Worm (Caenorhabditis elegans): Measurements from ENCODE around the gene F52G3.1.
A peak's percentile ranks its signal among the peaks of the same experiment; 100 is the strongest.

- TF ChIP-seq B0261.1 (tag; optimal IDR thresholded peaks at IDR 0.05) = peak; percentile 28
- no peak for TF ChIP-seq madf-8 (GFP tag; conservative IDR thresholded peaks at IDR 0.05)
- peak; percentile 87 for TF ChIP-seq mel-28 (tag; optimal IDR thresholded peaks at IDR 0.05; ENCODE audit: borderline replicate concordance)
- 0 out of 2 replicates have a peak, but pooled peaks have one; percentile 19 for TF ChIP-seq ztf-6 (GFP tag; IDR thresholded peaks at IDR 0.05)
- peak; percentile 27 for TF ChIP-seq akir-1 (GFP tag; optimal IDR thresholded peaks at IDR 0.05)
- TF ChIP-seq ama-1 (optimal IDR thresholded peaks at IDR 0.05) = peak; percentile 99
- peak in 1 of 2 experiments; percentile 82 for TF ChIP-seq ama-1 (GFP tag; optimal IDR thresholded peaks at IDR 0.05)
- TF ChIP-seq unc-62 (GFP tag; optimal IDR thresholded peaks at IDR 0.05) = peak; percentile 85
- peak; percentile 78 for TF ChIP-seq repo-1 (tag; optimal IDR thresholded peaks at IDR 0.05)
- peak; percentile 11; the same call in 1 of the 2 replicates for TF ChIP-seq madf-6 (GFP tag; IDR thresholded peaks at IDR 0.05)
- no peak for TF ChIP-seq F55B11.4 (tag; optimal IDR thresholded peaks at IDR 0.05; ENCODE audit: borderline replicate concordance, insufficient read depth)
- TF ChIP-seq snpc-4 (GFP tag; optimal IDR thresholded peaks at IDR 0.05) = peak; percentile 66
- peak; percentile 53 to 81 (median 66) for TF ChIP-seq snpc-4 (tag; optimal IDR thresholded peaks at IDR 0.05)
These were observed 33.9 kb upstream of the F52G3.1 start for ce11 chrX:16929560-16930332.

Data from whole organism, young adult.